Worm (Caenorhabditis elegans) whole organism, L4/young adult: Measurements from ENCODE around the gene C10A4.13.

Experiments used
- W03F9.2 ChIP-seq: fragments of 150-350 bp; optimal IDR thresholded peaks from 2 replicates; lab custom pipeline; 2014; ENCODE audit warnings: missing biosample characterization, missing genetic modification characterization
- him-1 ChIP-seq: sonication (generic microtip); optimal IDR thresholded peaks from 2 replicates; lab custom pipeline; 2016; ENCODE audit warnings: missing genotype, missing genetic modification reagents, missing genetic modification characterization, missing compliant biosample characterization

ce11 chrX:7409935-7410334 is 12.1 kb upstream of the C10A4.13 start, which contains the start of gene C10A4.2:
- no peak for TF ChIP-seq him-1 (tag; lab: Kevin White, UChicago)
- TF ChIP-seq W03F9.2 (tag; lab: Kevin White, UChicago): no peak
